Worm (Caenorhabditis elegans): Measurements from ENCODE around the gene W02B12.11.

- TF ChIP-seq ama-1 (optimal IDR thresholded peaks at IDR 0.05) (no peak), ZK546.5 (tag; optimal IDR thresholded peaks at IDR 0.05) (no peak), nhr-12 (tag; optimal IDR thresholded peaks at IDR 0.05) (no peak), alr-1 (tag; optimal IDR thresholded peaks at IDR 0.05) (no peak), unc-62 (GFP tag; optimal IDR thresholded peaks at IDR 0.05) (no peak), snpc-4 (tag; optimal IDR thresholded peaks at IDR 0.05) (no peak), unc-39 (tag; optimal IDR thresholded peaks at IDR 0.05) (no peak), elt-3 (tag; optimal IDR thresholded peaks at IDR 0.05) (no peak), nhr-23 (tag; optimal IDR thresholded peaks at IDR 0.05) (no peak)
Observed at ce11 chrII:11472542-11472941, 1.1 kb upstream of the W02B12.11 start.

All from whole organism, L2 larva.